Worm (Caenorhabditis elegans) whole organism, L2 larva: Measurements from ENCODE around the gene R11D1.3.

Experiments used
- elt-1 ChIP-seq: fragments of 150-350 bp; optimal IDR thresholded peaks from 2 replicates; lab custom pipeline; 2014; ENCODE audit warnings: missing biosample characterization, missing genetic modification characterization
- elt-3 ChIP-seq: sonication (generic microtip); optimal IDR thresholded peaks from 2 replicates; lab custom pipeline; 2017; ENCODE audit warnings: missing biosample characterization, missing genetic modification characterization
- lin-13 ChIP-seq: fragments of 150-350 bp; optimal IDR thresholded peaks from 2 replicates; lab custom pipeline; 2014; ENCODE audit warnings: missing biosample characterization, missing genetic modification reagents, missing genetic modification characterization
- lsy-2 ChIP-seq, 2 experiments: fragments of 150-350 bp in 1 of 2; sonication (generic microtip) in 1 of 2; optimal IDR thresholded peaks; 2 replicates each; lab custom pipeline; 2014 to 2017; ENCODE audit warnings: missing biosample characterization in 2 of 2, missing genetic modification characterization in 2 of 2
- nhr-25 ChIP-seq: fragments of 150-350 bp; sonication (generic microtip); optimal IDR thresholded peaks from 3 replicates; lab custom pipeline; 2014; ENCODE audit warnings: missing biosample characterization, missing genetic modification characterization

DNA sequence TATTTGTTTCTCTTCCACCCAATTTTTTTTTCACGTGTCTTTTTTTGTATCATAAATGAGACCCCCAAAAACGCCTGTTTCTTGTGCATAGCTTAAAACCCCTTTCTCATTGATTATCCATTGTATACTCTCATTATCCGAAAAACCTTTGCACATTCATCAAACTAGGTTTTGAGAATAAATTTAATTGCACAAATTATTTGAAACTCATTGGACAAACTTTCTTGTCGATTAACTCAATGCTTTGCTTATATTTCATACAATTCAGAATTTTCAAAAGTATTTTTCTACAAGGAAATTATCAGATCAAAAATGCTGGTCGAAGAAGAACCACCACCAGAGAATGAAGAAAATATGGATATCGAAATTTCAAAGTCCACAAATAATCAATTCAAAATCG, 7.8 kb downstream of the R11D1.3 start, which contains the start of gene R11D1.1:
- TF ChIP-seq lin-13 (GFP tag; lab: Kevin White, UChicago): no peak
- TF ChIP-seq lsy-2 (tag; optimal IDR thresholded peaks at IDR 0.05; lab: Kevin White, UChicago): no peak
- no peak for TF ChIP-seq elt-3 (tag; lab: Kevin White, UChicago)
- no peak for TF ChIP-seq elt-1
- no peak for TF ChIP-seq nhr-25
